Worm (Caenorhabditis elegans) whole organism, late embryonic: ENCODE data around the gene srg-53.
"Not testable (repeated sequence)": the region's sequence is repeated elsewhere in the genome, so short reads cannot be mapped to it uniquely, and the experiment has no call there.

ENCODE experiments used
- C38D4.7 ChIP-seq: fragments of 200-800 bp; sonication (Bioruptor generic); optimal IDR thresholded peaks from 2 replicates; lab custom pipeline; 2018; ENCODE audit warnings: mild to moderate bottlenecking, missing genetic modification characterization, moderate library complexity, missing compliant biosample characterization
- F13H6.1 ChIP-seq: sonication (generic microtip); optimal IDR thresholded peaks from 2 replicates; lab custom pipeline; 2016; ENCODE audit warnings: missing genetic modification characterization, missing compliant biosample characterization
- K02D7.2 ChIP-seq: sonication (generic microtip); optimal IDR thresholded peaks from 2 replicates; lab custom pipeline; 2017; ENCODE audit warnings: mild to moderate bottlenecking, missing genetic modification characterization, missing compliant biosample characterization
- ceh-14 ChIP-seq: sonication (generic microtip); optimal IDR thresholded peaks from 2 replicates; lab custom pipeline; 2016; ENCODE audit warnings: missing genotype, missing genetic modification characterization, missing compliant biosample characterization
- ceh-30 ChIP-seq: fragments of 150-350 bp; optimal IDR thresholded peaks from 2 replicates; lab custom pipeline; 2014; ENCODE audit warnings: missing biosample characterization, missing genetic modification characterization
- ceh-31 ChIP-seq: sonication (generic microtip); optimal IDR thresholded peaks from 2 replicates; lab custom pipeline; 2016; ENCODE audit warnings: missing genetic modification characterization, missing compliant biosample characterization
- ceh-45 ChIP-seq: fragments of 200-800 bp; sonication (Bioruptor generic); IDR thresholded peaks from 2 replicates; pipeline ENCODE4 v1.3.6; 2022; ENCODE audit warnings: missing genetic modification reagents, missing genetic modification characterization, missing compliant biosample characterization
- ceh-6 ChIP-seq: fragments of 200-800 bp; sonication (Bioruptor generic); optimal IDR thresholded peaks from 2 replicates; lab custom pipeline; 2018; ENCODE audit warnings: mild to moderate bottlenecking, missing genetic modification characterization, missing compliant biosample characterization
- dmd-4 ChIP-seq: sonication (generic microtip); optimal IDR thresholded peaks from 2 replicates; lab custom pipeline; 2016; ENCODE audit warnings: borderline replicate concordance, missing genetic modification characterization, missing compliant biosample characterization
- elt-4 ChIP-seq: sonication (generic microtip); optimal IDR thresholded peaks from 2 replicates; lab custom pipeline; 2016; ENCODE audit warnings: missing genetic modification characterization, missing compliant biosample characterization
- eyg-1 ChIP-seq: sonication (generic microtip); optimal IDR thresholded peaks from 2 replicates; lab custom pipeline; 2016; ENCODE audit warnings: missing genotype, missing genetic modification characterization, missing compliant biosample characterization
- fkh-6 ChIP-seq: sonication (generic microtip); optimal IDR thresholded peaks from 2 replicates; lab custom pipeline; 2016; ENCODE audit warnings: missing genetic modification characterization, missing compliant biosample characterization
- hlh-13 ChIP-seq: fragments of 200-800 bp; sonication (Bioruptor generic); optimal IDR thresholded peaks from 2 replicates; lab custom pipeline; 2018; ENCODE audit warnings: mild to moderate bottlenecking, missing genetic modification characterization, missing compliant biosample characterization
- hlh-15 ChIP-seq: sonication (generic microtip); optimal IDR thresholded peaks from 2 replicates; lab custom pipeline; 2016; ENCODE audit warnings: missing genetic modification characterization, missing compliant biosample characterization
- hlh-30 ChIP-seq: sonication (generic microtip); optimal IDR thresholded peaks from 2 replicates; lab custom pipeline; 2017; ENCODE audit warnings: antibody characterized with exemption, missing genetic modification characterization, missing compliant biosample characterization; ENCODE audit not compliant: insufficient read depth
- hlh-8 ChIP-seq: sonication (generic microtip); optimal IDR thresholded peaks from 2 replicates; lab custom pipeline; 2016; ENCODE audit warnings: missing genotype, missing genetic modification characterization, missing compliant biosample characterization
- lim-6 ChIP-seq: sonication (generic microtip); optimal IDR thresholded peaks from 2 replicates; lab custom pipeline; 2016; ENCODE audit warnings: missing genetic modification characterization, missing compliant biosample characterization
- lin-11 ChIP-seq: fragments of 200-800 bp; sonication (Bioruptor generic); optimal IDR thresholded peaks from 2 replicates; lab custom pipeline; 2018; ENCODE audit warnings: mild to moderate bottlenecking, missing genetic modification characterization, missing compliant biosample characterization
- madf-2 ChIP-seq: sonication (generic microtip); optimal IDR thresholded peaks from 2 replicates; lab custom pipeline; 2017; ENCODE audit warnings: missing genetic modification characterization, missing compliant biosample characterization
- nfya-1 ChIP-seq: sonication (generic microtip); optimal IDR thresholded peaks from 2 replicates; lab custom pipeline; 2017; ENCODE audit warnings: missing genetic modification characterization, mild to moderate bottlenecking, missing compliant biosample characterization, antibody characterized with exemption, moderate library complexity
- nhr-232 ChIP-seq: sonication (generic microtip); optimal IDR thresholded peaks from 2 replicates; lab custom pipeline; 2016; ENCODE audit warnings: missing genetic modification characterization, missing compliant biosample characterization
- pag-3 ChIP-seq: sonication (generic microtip); optimal IDR thresholded peaks from 2 replicates; lab custom pipeline; 2016; ENCODE audit warnings: missing compliant biosample characterization, missing genetic modification characterization, borderline replicate concordance
- pha-2 ChIP-seq: sonication (generic microtip); optimal IDR thresholded peaks from 2 replicates; lab custom pipeline; 2017; ENCODE audit warnings: mild to moderate bottlenecking, missing genetic modification characterization, missing compliant biosample characterization
- pha-4 ChIP-seq: fragments of 150-350 bp; optimal IDR thresholded peaks from 2 replicates; lab custom pipeline; 2018; ENCODE audit warnings: missing biosample characterization, missing genetic modification reagents, missing genetic modification characterization
- pqm-1 ChIP-seq: sonication (generic microtip); optimal IDR thresholded peaks from 2 replicates; lab custom pipeline; 2016; ENCODE audit warnings: missing genetic modification characterization, missing compliant biosample characterization
- sox-2 ChIP-seq: fragments of 200-800 bp; sonication (Bioruptor generic); IDR thresholded peaks from 2 replicates; pipeline ENCODE4 v1.3.6; 2022; ENCODE audit warnings: missing genetic modification reagents, missing genetic modification characterization, missing compliant biosample characterization
- tbx-2 ChIP-seq: sonication (generic microtip); optimal IDR thresholded peaks from 2 replicates; lab custom pipeline; 2016; ENCODE audit warnings: missing genetic modification characterization, missing compliant biosample characterization
- ttx-3 ChIP-seq: sonication (generic microtip); optimal IDR thresholded peaks from 2 replicates; lab custom pipeline; 2016; ENCODE audit warnings: missing genetic modification reagents, missing genetic modification characterization, missing compliant biosample characterization
- unc-42 ChIP-seq: sonication (generic microtip); optimal IDR thresholded peaks from 2 replicates; lab custom pipeline; 2016; ENCODE audit warnings: missing genotype, missing genetic modification characterization, missing compliant biosample characterization
- zip-5 ChIP-seq: sonication (generic microtip); optimal IDR thresholded peaks from 2 replicates; lab custom pipeline; 2016; ENCODE audit warnings: missing genetic modification characterization, missing compliant biosample characterization

The srg-53 gene

DNA sequence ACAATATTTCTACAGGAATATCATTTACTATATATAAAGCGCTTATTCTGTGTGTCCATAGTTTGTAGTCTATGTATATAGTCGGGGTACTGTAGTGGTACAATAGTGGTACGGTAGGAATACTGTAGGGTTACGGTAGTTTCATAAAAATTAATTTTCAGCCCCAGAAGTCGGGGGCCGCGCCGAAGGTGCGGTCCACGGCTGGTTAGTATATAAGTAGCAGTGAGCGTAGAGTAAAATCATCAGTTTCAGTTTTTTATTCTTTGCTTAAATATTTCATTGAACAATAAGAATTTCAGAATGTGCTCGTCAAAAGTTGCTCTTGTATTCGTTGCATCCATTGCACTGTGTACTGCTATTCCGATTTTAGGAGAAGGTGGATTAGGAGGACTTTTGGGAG is 11.6 kb downstream of the srg-53 start, which contains the start of gene srlf-22:
TSS of gene srlf-22 (plus strand) at position 301 of the 400 bp plus-strand sequence.
- not testable (repeated sequence) for TF ChIP-seq pha-4 (tag; lab: Kevin White, UChicago); dmd-4 (tag; lab: Kevin White, UChicago); lim-6

DNA sequence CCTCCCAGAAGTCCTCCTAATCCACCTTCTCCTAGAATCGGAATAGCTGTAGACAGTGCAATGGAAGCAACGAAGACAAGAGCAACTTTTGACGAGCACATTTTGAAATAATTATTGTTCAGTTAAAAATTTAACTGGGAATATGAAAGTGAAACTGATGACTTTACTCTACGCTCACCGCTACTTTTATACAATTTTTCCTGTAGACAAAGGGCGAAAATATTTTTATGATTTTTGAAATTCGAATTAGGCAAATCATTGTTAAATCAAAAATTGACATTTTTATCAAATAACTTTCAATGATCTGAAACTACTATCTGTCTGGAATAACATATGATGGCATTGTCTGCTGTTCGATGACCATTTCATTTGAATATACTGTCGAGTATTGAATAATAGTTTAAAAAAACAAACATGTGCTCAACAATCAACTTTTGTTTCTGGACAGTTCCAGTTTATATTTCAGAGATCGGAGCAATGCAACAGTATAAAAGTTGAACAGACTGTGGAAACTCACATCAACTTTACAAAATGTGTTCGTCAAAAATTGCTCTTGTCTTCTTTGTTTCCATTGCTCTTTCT is 14.3 kb downstream of the srg-53 start, which contains the start of the genes srlf-23 and srlf-20:
TSS of gene srlf-23 (minus strand) at position 101 of the 582 bp plus-strand sequence.
TSS of gene srlf-20 (plus strand) at position 532 of the 582 bp plus-strand sequence.
- TF ChIP-seq zip-5 (tag; lab: Kevin White, UChicago) (no peak), C38D4.7 (GFP tag; lab: Kevin White, UChicago) (no peak), ceh-45 (no peak), pag-3 (tag; lab: Kevin White, UChicago) (no peak)

ce11 chrV:899087-899486 is 19.8 kb downstream of the srg-53 start, which contains the start of gene nas-32:
nas-32 (minus strand) TSS chrV:899187.
- TF ChIP-seq hlh-13 (GFP tag; lab: Kevin White, UChicago), result no peak
- no peak for TF ChIP-seq dmd-4 (tag; lab: Kevin White, UChicago)
- TF ChIP-seq pha-4 (tag; lab: Kevin White, UChicago), result no peak
- no peak for TF ChIP-seq ttx-3 (tag; lab: Kevin White, UChicago)
- no peak for TF ChIP-seq eyg-1
- TF ChIP-seq pqm-1 (tag; lab: Kevin White, UChicago), result no peak
- no peak for TF ChIP-seq sox-2
- no peak for TF ChIP-seq elt-4
- no peak for TF ChIP-seq nhr-232
- TF ChIP-seq madf-2, result no peak
- TF ChIP-seq K02D7.2 (tag; lab: Kevin White, UChicago), result no peak
- no peak for TF ChIP-seq ceh-45
- no peak for TF ChIP-seq pag-3 (tag; lab: Kevin White, UChicago)
- TF ChIP-seq ceh-14 (tag; lab: Kevin White, UChicago), result no peak
- no peak for TF ChIP-seq lin-11 (tag; lab: Kevin White, UChicago)
- TF ChIP-seq C38D4.7 (GFP tag; lab: Kevin White, UChicago), result no peak

ce11 chrV:903460-903859 is 24.2 kb downstream of the srg-53 start, which contains the start of gene fmo-5:
fmo-5 (minus strand) TSS chrV:903665.
- TF ChIP-seq hlh-15 (tag; lab: Kevin White, UChicago), result no peak
- no peak for TF ChIP-seq F13H6.1 (tag; lab: Kevin White, UChicago)
- TF ChIP-seq hlh-30 (tag; lab: Kevin White, UChicago), result peak; percentile 36

- TF ChIP-seq hlh-8 (tag; lab: Kevin White, UChicago), result no peak
- no peak for TF ChIP-seq ceh-30
- no peak for TF ChIP-seq unc-42 (tag; lab: Kevin White, UChicago)
- TF ChIP-seq tbx-2 (tag; lab: Kevin White, UChicago), result peak; percentile 26
- TF ChIP-seq nfya-1, result peak; percentile 24
- TF ChIP-seq ceh-31 (tag; lab: Kevin White, UChicago), result peak; percentile 15
- no peak for TF ChIP-seq pha-2 (tag; lab: Kevin White, UChicago)
- TF ChIP-seq madf-2, result no peak
- TF ChIP-seq ceh-6 (GFP tag; lab: Kevin White, UChicago), result no peak
- no peak for TF ChIP-seq fkh-6
Observed at ce11 chrV:904232-904983, 25.1 kb downstream of the srg-53 start, which contains the start of gene trm-2A. trm-2A (plus strand) TSS chrV:904963.
